Worm (Caenorhabditis elegans): Measurements from ENCODE around the gene F02D10.3.

ce11 chrX:13506493-13506892 lies 44.1 kb upstream of the F02D10.3 start:
- TF ChIP-seq nhr-232 (tag; optimal IDR thresholded peaks at IDR 0.05) (no peak), dve-1 (tag; optimal IDR thresholded peaks at IDR 0.05) (no peak), C38D4.7 (GFP tag; optimal IDR thresholded peaks at IDR 0.05) (no peak), unc-3 (GFP tag; conservative IDR thresholded peaks at IDR 0.05) (no peak), unc-3 (tag; optimal IDR thresholded peaks at IDR 0.05) (no peak), nhr-11 (tag; optimal IDR thresholded peaks at IDR 0.05) (no peak), hlh-30 (tag; optimal IDR thresholded peaks at IDR 0.05; ENCODE audit: insufficient read depth) (no peak), ama-1 (optimal IDR thresholded peaks at IDR 0.05) (no peak), ceh-48 (tag; optimal IDR thresholded peaks at IDR 0.05) (no peak), F13H6.1 (tag; optimal IDR thresholded peaks at IDR 0.05) (no peak)
